Worm (Caenorhabditis elegans) whole organism, midembryonic: Measurements from ENCODE around the gene pmt-2.

Experiments used
- T22C8.4 ChIP-seq: fragments of 200-800 bp; sonication (Bioruptor generic); IDR thresholded peaks from 2 replicates; pipeline ENCODE4 v1.3.6; 2022; ENCODE audit warnings: missing genetic modification characterization, missing compliant biosample characterization
- klf-2 ChIP-seq: fragments of 200-800 bp; sonication (Bioruptor generic); conservative IDR thresholded peaks from 2 replicates; pipeline ENCODE4 v1.3.6; 2022; ENCODE audit warnings: missing genetic modification reagents, missing genetic modification characterization, missing compliant biosample characterization
- ref-1 ChIP-seq: fragments of 200-800 bp; sonication (Bioruptor generic); conservative IDR thresholded peaks from 2 replicates; pipeline ENCODE4 v1.3.6; 2022; ENCODE audit warnings: missing genetic modification reagents, missing genetic modification characterization, missing compliant biosample characterization
- tab-1 ChIP-seq: fragments of 200-800 bp; sonication (Bioruptor generic); IDR thresholded peaks from 2 replicates; pipeline ENCODE4 v1.3.6; 2022; ENCODE audit warnings: missing genetic modification characterization, missing compliant biosample characterization
- ztf-23 ChIP-seq: fragments of 200-800 bp; sonication (Bioruptor generic); IDR thresholded peaks from 2 replicates; pipeline ENCODE4 v1.3.6; 2022; ENCODE audit warnings: missing genetic modification reagents, missing genetic modification characterization, missing compliant biosample characterization
- ztf-29 ChIP-seq: fragments of 200-800 bp; sonication (Bioruptor generic); IDR thresholded peaks from 2 replicates; pipeline ENCODE4 v1.3.6; 2022; ENCODE audit warnings: missing genetic modification reagents, missing genetic modification characterization, missing compliant biosample characterization

- TF ChIP-seq tab-1 (GFP tag; lab: Robert Waterston, UW) (no peak), klf-2 (GFP tag; lab: Robert Waterston, UW) (no peak), ztf-29 (no peak), T22C8.4 (no peak), ztf-23 (GFP tag; lab: Robert Waterston, UW) (no peak), ref-1 (GFP tag; lab: Robert Waterston, UW) (no peak)
These were observed 21.4 kb downstream of the pmt-2 start for ce11 chrV:4649649-4650384.
